Worm (Caenorhabditis elegans) whole organism, L3 larva: ENCODE results near the gene Y39B6A.43.

ENCODE experiments used
- R02D3.7 ChIP-seq: fragments of 150-350 bp; optimal IDR thresholded peaks from 2 replicates; lab custom pipeline; 2014; ENCODE audit warnings: missing biosample characterization, missing genetic modification characterization
- ZK546.5 ChIP-seq: sonication (generic microtip); optimal IDR thresholded peaks from 2 replicates; lab custom pipeline; 2017; ENCODE audit warnings: missing biosample characterization, missing genetic modification characterization
- ama-1 ChIP-seq: fragments of 150-350 bp; optimal IDR thresholded peaks from 2 replicates; lab custom pipeline; 2018
- ceh-28 ChIP-seq: fragments of 150-350 bp; optimal IDR thresholded peaks from 2 replicates; lab custom pipeline; 2014; ENCODE audit warnings: missing biosample characterization, missing genetic modification reagents, missing genetic modification characterization
- ceh-82 ChIP-seq: fragments of 150-350 bp; optimal IDR thresholded peaks from 2 replicates; lab custom pipeline; 2014; ENCODE audit warnings: missing biosample characterization, missing genetic modification characterization
- ceh-9 ChIP-seq: sonication (generic microtip); optimal IDR thresholded peaks from 2 replicates; lab custom pipeline; 2018; ENCODE audit warnings: missing biosample characterization, missing genetic modification characterization
- daf-12 ChIP-seq: fragments of 150-350 bp; optimal IDR thresholded peaks from 2 replicates; lab custom pipeline; 2014; ENCODE audit warnings: missing biosample characterization, missing genetic modification reagents, missing genetic modification characterization
- egl-27 ChIP-seq: sonication (generic microtip); optimal IDR thresholded peaks from 4 replicates; lab custom pipeline; 2017; ENCODE audit warnings: missing biosample characterization, missing genetic modification reagents, missing genetic modification characterization
- egl-5 ChIP-seq: fragments of 150-350 bp; optimal IDR thresholded peaks from 2 replicates; lab custom pipeline; 2017; ENCODE audit warnings: missing biosample characterization, missing genetic modification reagents, missing genetic modification characterization, inconsistent platforms
- elt-1 ChIP-seq: fragments of 150-350 bp; optimal IDR thresholded peaks from 2 replicates; lab custom pipeline; 2014; ENCODE audit warnings: missing biosample characterization, missing genetic modification characterization
- elt-2 ChIP-seq: sonication (generic microtip); optimal IDR thresholded peaks from 2 replicates; lab custom pipeline; 2016; ENCODE audit warnings: missing genetic modification reagents, mild to moderate bottlenecking, missing genetic modification characterization, missing compliant biosample characterization
- elt-3 ChIP-seq, 3 experiments: fragments of 150-350 bp in 1 of 3; sonication (generic microtip) in 2 of 3; optimal IDR thresholded peaks; 2 replicates in 2 of 3; 4 replicates in 1 of 3; lab custom pipeline; 2014 to 2017; ENCODE audit warnings: missing biosample characterization in 3 of 3, missing genetic modification characterization in 3 of 3
- eor-1 ChIP-seq, 2 experiments: fragments of 150-350 bp; optimal IDR thresholded peaks; 2 replicates each; lab custom pipeline; 2014 to 2018; ENCODE audit warnings: missing biosample characterization in 2 of 2, missing genetic modification characterization in 2 of 2
- fkh-10 ChIP-seq: sonication (generic microtip); optimal IDR thresholded peaks from 2 replicates; lab custom pipeline; 2017; ENCODE audit warnings: missing biosample characterization, missing genetic modification reagents, missing genetic modification characterization
- fos-1 ChIP-seq: fragments of 150-350 bp; optimal IDR thresholded peaks from 2 replicates; lab custom pipeline; 2014; ENCODE audit warnings: missing biosample characterization, missing genetic modification characterization
- hmg-11 ChIP-seq: sonication (generic microtip); optimal IDR thresholded peaks from 2 replicates; lab custom pipeline; 2016; ENCODE audit warnings: missing genetic modification characterization, missing compliant biosample characterization
- jun-1 ChIP-seq: fragments of 150-350 bp; optimal IDR thresholded peaks from 2 replicates; lab custom pipeline; 2014; ENCODE audit warnings: missing biosample characterization, missing genetic modification reagents, missing genetic modification characterization
- lin-15B ChIP-seq: fragments of 150-350 bp; optimal IDR thresholded peaks from 2 replicates; lab custom pipeline; 2014; ENCODE audit warnings: missing biosample characterization, missing genetic modification characterization
- lin-39 ChIP-seq: fragments of 150-350 bp; optimal IDR thresholded peaks from 2 replicates; lab custom pipeline; 2018; ENCODE audit warnings: missing biosample characterization, missing genetic modification reagents, missing genetic modification characterization
- lsy-12 ChIP-seq: sonication (generic microtip); optimal IDR thresholded peaks from 2 replicates; lab custom pipeline; 2016; ENCODE audit warnings: mild to moderate bottlenecking, missing genetic modification characterization, missing compliant biosample characterization
- mdl-1 ChIP-seq: fragments of 150-350 bp; optimal IDR thresholded peaks from 2 replicates; lab custom pipeline; 2014; ENCODE audit warnings: missing biosample characterization, missing genetic modification characterization
- mml-1 ChIP-seq: fragments of 150-350 bp; sonication (generic microtip); optimal IDR thresholded peaks from 3 replicates; lab custom pipeline; 2014; ENCODE audit warnings: missing biosample characterization, missing genetic modification characterization
- nfya-1 ChIP-seq: sonication (generic microtip); optimal IDR thresholded peaks from 2 replicates; lab custom pipeline; 2017; ENCODE audit warnings: missing genetic modification characterization, mild to moderate bottlenecking, missing compliant biosample characterization, antibody characterized with exemption, moderate library complexity; ENCODE audit not compliant: insufficient read depth
- nhr-11 ChIP-seq: fragments of 150-350 bp; optimal IDR thresholded peaks from 2 replicates; lab custom pipeline; 2014; ENCODE audit warnings: missing biosample characterization, missing genetic modification characterization
- nhr-12 ChIP-seq: fragments of 150-350 bp; optimal IDR thresholded peaks from 2 replicates; lab custom pipeline; 2014; ENCODE audit warnings: missing biosample characterization, missing genetic modification characterization
- nhr-23 ChIP-seq: fragments of 150-350 bp; optimal IDR thresholded peaks from 2 replicates; lab custom pipeline; 2014; ENCODE audit warnings: missing biosample characterization, missing genetic modification reagents, missing genetic modification characterization
- nhr-237 ChIP-seq: fragments of 150-350 bp; optimal IDR thresholded peaks from 2 replicates; lab custom pipeline; 2014; ENCODE audit warnings: missing biosample characterization, missing genetic modification characterization
- nhr-25 ChIP-seq: sonication (generic microtip); optimal IDR thresholded peaks from 2 replicates; lab custom pipeline; 2017; ENCODE audit warnings: missing biosample characterization, missing genetic modification characterization
- nhr-28 ChIP-seq: fragments of 150-350 bp; optimal IDR thresholded peaks from 2 replicates; lab custom pipeline; 2014; ENCODE audit warnings: missing biosample characterization, missing genetic modification characterization
- nhr-43 ChIP-seq: sonication (generic microtip); optimal IDR thresholded peaks from 2 replicates; lab custom pipeline; 2016; ENCODE audit warnings: mild to moderate bottlenecking, missing genetic modification characterization, missing compliant biosample characterization; ENCODE audit not compliant: poor library complexity, severe bottlenecking
- nhr-67 ChIP-seq: fragments of 150-350 bp; optimal IDR thresholded peaks from 2 replicates; lab custom pipeline; 2014; ENCODE audit warnings: missing biosample characterization, missing genetic modification characterization
- nhr-77 ChIP-seq: fragments of 150-350 bp; optimal IDR thresholded peaks from 2 replicates; lab custom pipeline; 2014; ENCODE audit warnings: missing biosample characterization, missing genetic modification characterization
- pha-4 ChIP-seq: fragments of 150-350 bp; optimal IDR thresholded peaks from 2 replicates; lab custom pipeline; 2014; ENCODE audit warnings: missing biosample characterization, missing genetic modification reagents, missing genetic modification characterization
- pqm-1 ChIP-seq: fragments of 150-350 bp; optimal IDR thresholded peaks from 2 replicates; lab custom pipeline; 2017; ENCODE audit warnings: missing biosample characterization, missing genetic modification characterization, inconsistent platforms
- skn-1 ChIP-seq: fragments of 150-350 bp; optimal IDR thresholded peaks from 2 replicates; lab custom pipeline; 2014; ENCODE audit warnings: missing biosample characterization, missing genetic modification characterization
- snpc-4 ChIP-seq: fragments of 150-350 bp; optimal IDR thresholded peaks from 2 replicates; lab custom pipeline; 2014; ENCODE audit warnings: missing biosample characterization, missing genetic modification characterization
- tbx-2 ChIP-seq: sonication (generic microtip); optimal IDR thresholded peaks from 2 replicates; lab custom pipeline; 2016; ENCODE audit warnings: mild to moderate bottlenecking, missing genetic modification characterization, missing compliant biosample characterization
- unc-39 ChIP-seq: sonication (generic microtip); optimal IDR thresholded peaks from 4 replicates; lab custom pipeline; 2017; ENCODE audit warnings: missing biosample characterization, missing genetic modification characterization
- zag-1 ChIP-seq: fragments of 150-350 bp; optimal IDR thresholded peaks from 2 replicates; lab custom pipeline; 2014; ENCODE audit warnings: missing biosample characterization, missing genetic modification characterization
- ztf-11 ChIP-seq: fragments of 150-350 bp; optimal IDR thresholded peaks from 2 replicates; lab custom pipeline; 2014; ENCODE audit warnings: missing biosample characterization, missing genetic modification characterization
- ztf-4 ChIP-seq: fragments of 150-350 bp; optimal IDR thresholded peaks from 2 replicates; lab custom pipeline; 2014; ENCODE audit warnings: missing biosample characterization, missing genetic modification characterization

Gene Y39B6A.43

ce11 chrV:18990238-18990901, 22.7 kb upstream of the Y39B6A.43 start, which contains the start of the genes reps-1 and Y39B6A.37:
TSS of gene reps-1 (minus strand) at chrV:18990500.
TSS of gene Y39B6A.37 (plus strand) at chrV:18990851.
- TF ChIP-seq nhr-25 (tag; lab: Kevin White, UChicago) (peak; percentile 54), lin-39 (peak; percentile 49), ceh-28 (tag; lab: Kevin White, UChicago) (peak; percentile 54), lin-15B (tag; lab: Kevin White, UChicago) (peak; percentile 61), nhr-23 (peak; percentile 63), ZK546.5 (tag; lab: Kevin White, UChicago) (no peak), nfya-1 (tag; lab: Kevin White, UChicago) (peak; percentile 58), elt-1 (tag; lab: Kevin White, UChicago) (no peak), R02D3.7 (tag; lab: Kevin White, UChicago) (peak; percentile 51), nhr-43 (peak; percentile 38), jun-1 (tag; lab: Kevin White, UChicago) (peak; percentile 10), fkh-10 (peak; percentile 2), elt-2 (peak; percentile 33), tbx-2 (peak; percentile 35), egl-5 (tag; lab: Kevin White, UChicago) (peak; percentile 28), eor-1 (tag; optimal IDR thresholded peaks at IDR 0.05; lab: Kevin White, UChicago) (no peak), hmg-11 (tag; lab: Kevin White, UChicago) (peak; percentile 61), pha-4 (peak; percentile 74), ztf-4 (tag; lab: Kevin White, UChicago) (no peak), snpc-4 (no peak)

- TF ChIP-seq snpc-4 (no peak), ceh-28 (tag; lab: Kevin White, UChicago) (peak; percentile 90), ztf-11 (no peak), skn-1 (tag; lab: Kevin White, UChicago) (no peak)
These were observed 18.5 kb upstream of the Y39B6A.43 start for ce11 chrV:18986103-18986502.

ce11 chrV:18984656-18985055, 17.0 kb upstream of the Y39B6A.43 start:
- peak; percentile 83 for TF ChIP-seq ceh-28 (tag; lab: Kevin White, UChicago)
- TF ChIP-seq, all 47 proteins: peak for 1; not testable (repeated sequence) for 46

- TF ChIP-seq egl-27 (no peak), nhr-67 (tag; lab: Kevin White, UChicago) (no peak), nhr-11 (no peak), nhr-25 (tag; lab: Kevin White, UChicago) (no peak), hmg-11 (tag; lab: Kevin White, UChicago) (no peak), nhr-28 (tag; lab: Kevin White, UChicago) (no peak), pha-4 (no peak), nhr-23 (no peak)
These were observed 14.1 kb upstream of the Y39B6A.43 start for ce11 chrV:18981736-18982135.

- no peak for TF ChIP-seq daf-12 (tag; lab: Kevin White, UChicago)
- no peak for TF ChIP-seq ceh-9 (tag; lab: Kevin White, UChicago)
- TF ChIP-seq nhr-43 = peak; percentile 74
- no peak for TF ChIP-seq mdl-1
- no peak for TF ChIP-seq ceh-82 (tag; lab: Kevin White, UChicago)
- TF ChIP-seq jun-1 (tag; lab: Kevin White, UChicago) = no peak
- TF ChIP-seq eor-1 (tag; optimal IDR thresholded peaks at IDR 0.05; lab: Kevin White, UChicago) = peak in 1 of 2 experiments; percentile 43
- TF ChIP-seq fkh-10 = no peak
- TF ChIP-seq pqm-1 (tag; lab: Kevin White, UChicago) = no peak
- no peak for TF ChIP-seq nhr-237 (tag; lab: Kevin White, UChicago)
- TF ChIP-seq unc-39 = no peak
- TF ChIP-seq lsy-12 (tag; lab: Kevin White, UChicago) = peak; percentile 69
- TF ChIP-seq elt-3 (tag; optimal IDR thresholded peaks at IDR 0.05; lab: Kevin White, UChicago) = no peak
- TF ChIP-seq ztf-4 (tag; lab: Kevin White, UChicago) = no peak
- no peak for TF ChIP-seq nhr-12
- peak; percentile 76 for TF ChIP-seq nhr-23
- no peak for TF ChIP-seq egl-5 (tag; lab: Kevin White, UChicago)
- TF ChIP-seq snpc-4 = peak; percentile 31
- no peak for TF ChIP-seq tbx-2
- no peak for TF ChIP-seq fos-1 (tag; lab: Kevin White, UChicago)
- TF ChIP-seq elt-1 (tag; lab: Kevin White, UChicago) = no peak
- TF ChIP-seq mml-1 (tag; lab: Kevin White, UChicago) = no peak
- no peak for TF ChIP-seq ZK546.5 (tag; lab: Kevin White, UChicago)
- TF ChIP-seq ceh-28 (tag; lab: Kevin White, UChicago) = no peak
- TF ChIP-seq nfya-1 (tag; lab: Kevin White, UChicago) = peak; percentile 63
- peak; percentile 72 for TF ChIP-seq pha-4
- TF ChIP-seq nhr-25 (tag; lab: Kevin White, UChicago) = no peak
- peak; percentile 3 for TF ChIP-seq lin-39
- no peak for TF ChIP-seq ama-1 (lab: Kevin White, UChicago)
- no peak for TF ChIP-seq skn-1 (tag; lab: Kevin White, UChicago)
- no peak for TF ChIP-seq zag-1 (tag; lab: Kevin White, UChicago)
- no peak for TF ChIP-seq nhr-67 (tag; lab: Kevin White, UChicago)
- TF ChIP-seq R02D3.7 (tag; lab: Kevin White, UChicago) = no peak
- TF ChIP-seq ztf-11 = no peak
- TF ChIP-seq nhr-77 (tag; lab: Kevin White, UChicago) = no peak
These were observed 13.4 kb upstream of the Y39B6A.43 start, which contains the start of the genes mrps-35 and sws-1 for ce11 chrV:18980980-18981529. TSS of gene mrps-35 (plus strand) at chrV:18981306. TSS of gene sws-1 (minus strand) at chrV:18981479.
